Fruit fly (Drosophila melanogaster) S2 (cell line): ENCODE data around the gene Eato.

Experiments
- CG8478 ChIP-seq: fragments of >200 bp; optimal IDR thresholded peaks from 2 replicates; lab custom pipeline; 2018
- CTCF ChIP-seq, 2 experiments: fragments of >200 bp; optimal IDR thresholded peaks; 2 replicates each; lab custom pipeline; 2018

dm6 chr2L:13776928-13777686 is 6.8 kb upstream of the Eato start:
- no peak for TF ChIP-seq CG8478 (lab: Kevin White, UChicago)
- no peak for TF ChIP-seq CTCF (optimal IDR thresholded peaks at IDR 0.05; lab: Kevin White, UChicago)
